Fruit fly (Drosophila melanogaster): Measurements from ENCODE around the gene jp.

Gene jp

dm6 chr2L:9594625-9595300 lies 28.2 kb upstream of the jp start (continued):
- TF ChIP-seq bcd (GFP tag; optimal IDR thresholded peaks at IDR 0.05) (no peak), CG7556 (GFP tag; optimal IDR thresholded peaks at IDR 0.05) (peak; percentile 42), gcm2 (GFP tag; optimal IDR thresholded peaks at IDR 0.05) (peak; percentile 4), CG6689 (GFP tag; IDR thresholded peaks at IDR 0.05) (peak; percentile 74), Atf3 (GFP tag; optimal IDR thresholded peaks at IDR 0.05) (no peak), toy (GFP tag; IDR thresholded peaks at IDR 0.05) (no peak), Mes4 (GFP tag; optimal IDR thresholded peaks at IDR 0.05) (no peak), pros (GFP tag; optimal IDR thresholded peaks at IDR 0.05) (peak; percentile 75), Nf-YA (GFP tag; IDR thresholded peaks at IDR 0.05) (no peak), onecut (GFP tag; IDR thresholded peaks at IDR 0.05) (no peak), gt (GFP tag; IDR thresholded peaks at IDR 0.05) (no peak), CG14860 (GFP tag; IDR thresholded peaks at IDR 0.05; ENCODE audit: partially characterized antibody) (no peak), fru (optimal IDR thresholded peaks at IDR 0.05) (no peak), Dad (GFP tag; optimal IDR thresholded peaks at IDR 0.05) (no peak), ab (GFP tag; optimal IDR thresholded peaks at IDR 0.05) (no peak), ERR (GFP tag; optimal IDR thresholded peaks at IDR 0.05) (no peak), lab (GFP tag; optimal IDR thresholded peaks at IDR 0.05) (peak; percentile 9), nerfin-1 (tag; optimal IDR thresholded peaks at IDR 0.05) (peak; percentile 62), Elba2 (GFP tag; optimal IDR thresholded peaks at IDR 0.05) (no peak), CG7987 (GFP tag; optimal IDR thresholded peaks at IDR 0.05) (no peak), Optix (GFP tag; IDR thresholded peaks at IDR 0.05) (no peak), mirr (GFP tag; optimal IDR thresholded peaks at IDR 0.05) (no peak), PHDP (tag; optimal IDR thresholded peaks at IDR 0.05) (no peak), odd (GFP tag; optimal IDR thresholded peaks at IDR 0.05) (no peak), CG9817 (tag; optimal IDR thresholded peaks at IDR 0.05) (no peak), MTF-1 (GFP tag; optimal IDR thresholded peaks at IDR 0.05; ENCODE audit: borderline replicate concordance) (no peak), Rfx (GFP tag; IDR thresholded peaks at IDR 0.05) (no peak), cad (GFP tag; optimal IDR thresholded peaks at IDR 0.05) (no peak), CG13894 (tag; optimal IDR thresholded peaks at IDR 0.05) (no peak), CG6654 (GFP tag; optimal IDR thresholded peaks at IDR 0.05) (no peak), Hr3 (GFP tag; optimal IDR thresholded peaks at IDR 0.05) (peak; percentile 33), Hmx (GFP tag; optimal IDR thresholded peaks at IDR 0.05) (no peak), Bdp1 (GFP tag; optimal IDR thresholded peaks at IDR 0.05) (no peak), CG9727 (GFP tag; optimal IDR thresholded peaks at IDR 0.05) (peak; percentile 77), psq (GFP tag; optimal IDR thresholded peaks at IDR 0.05) (no peak), CG9437 (GFP tag; optimal IDR thresholded peaks at IDR 0.05) (no peak), NfI (GFP tag; optimal IDR thresholded peaks at IDR 0.05) (no peak), slbo (GFP tag; IDR thresholded peaks at IDR 0.05) (0 out of 2 replicates have a peak, but pooled peaks have one; percentile 13), Lim3 (GFP tag; IDR thresholded peaks at IDR 0.05) (no peak), Dip3 (GFP tag; optimal IDR thresholded peaks at IDR 0.05) (no peak), dan (GFP tag; IDR thresholded peaks at IDR 0.05) (no peak), MESR4 (GFP tag; optimal IDR thresholded peaks at IDR 0.05) (no peak), CG12219 (GFP tag; optimal IDR thresholded peaks at IDR 0.05) (peak; percentile 1), HLH3B (GFP tag; IDR thresholded peaks at IDR 0.05) (peak; percentile 34; the same call in 1 of the 2 replicates), salm (tag; optimal IDR thresholded peaks at IDR 0.05) (no peak), CG4730 (GFP tag; IDR thresholded peaks at IDR 0.05) (0 out of 2 replicates have a peak, but pooled peaks have one; percentile 37), Ptx1 (GFP tag; IDR thresholded peaks at IDR 0.05) (peak; percentile 54), wor (GFP tag; IDR thresholded peaks at IDR 0.05) (no peak), Hr51 (GFP tag; optimal IDR thresholded peaks at IDR 0.05) (peak in 1 of 2 experiments; percentile 20), CG1647 (GFP tag; optimal IDR thresholded peaks at IDR 0.05) (no peak), ash1 (GFP tag; optimal IDR thresholded peaks at IDR 0.05) (no peak)

All from whole organism, embryonic.